Worm (Caenorhabditis elegans) whole organism, young adult: ENCODE results near the gene W09D10.4.

Experiments
- Y79H2A.3 ChIP-seq: fragments of 200-800 bp; sonication (Bioruptor generic); conservative IDR thresholded peaks from 2 replicates; pipeline ENCODE4 v1.3.6; 2022; ENCODE audit warnings: missing genetic modification reagents, missing genetic modification characterization, missing compliant biosample characterization
- chd-7 ChIP-seq: sonication (generic microtip); optimal IDR thresholded peaks from 2 replicates; lab custom pipeline; 2016; ENCODE audit warnings: mild to moderate bottlenecking, missing genetic modification characterization, moderate library complexity, missing compliant biosample characterization
- ekl-4 ChIP-seq: fragments of 200-800 bp; sonication (Bioruptor generic); IDR thresholded peaks from 2 replicates; pipeline ENCODE4 v1.3.6; 2022; ENCODE audit warnings: missing genetic modification reagents, missing genetic modification characterization, missing compliant biosample characterization
- lin-54 ChIP-seq: fragments of 200-800 bp; sonication (Bioruptor generic); optimal IDR thresholded peaks from 2 replicates; lab custom pipeline; 2018; ENCODE audit warnings: mild to moderate bottlenecking, missing genetic modification characterization, missing compliant biosample characterization
- pbrm-1 ChIP-seq: fragments of 200-800 bp; sonication (Bioruptor generic); IDR thresholded peaks from 2 replicates; pipeline ENCODE4 v1.3.6; 2022; ENCODE audit warnings: missing genetic modification reagents, missing genetic modification characterization, missing compliant biosample characterization
- snpc-4 ChIP-seq, 5 experiments: fragments of 150-350 bp in 1 of 5; sonication (generic microtip) in 4 of 5; optimal IDR thresholded peaks; 2 replicates each; lab custom pipeline; 2014 to 2018; ENCODE audit warnings: missing genetic modification characterization in 5 of 5, missing biosample characterization in 3 of 5, antibody characterized with exemption in 2 of 5, mild to moderate bottlenecking in 2 of 5, missing compliant biosample characterization in 2 of 5, missing genotype in 2 of 5, moderate library complexity in 2 of 5, missing genetic modification reagents in 1 of 5
- somi-1 ChIP-seq: fragments of 200-800 bp; sonication (Bioruptor generic); optimal IDR thresholded peaks from 2 replicates; lab custom pipeline; 2018; ENCODE audit warnings: mild to moderate bottlenecking, missing genetic modification characterization, missing compliant biosample characterization

- TF ChIP-seq lin-54 (GFP tag; lab: Kevin White, UChicago): no peak
- no peak for TF ChIP-seq somi-1 (GFP tag; lab: Kevin White, UChicago)
- no peak for TF ChIP-seq ekl-4 (GFP tag; lab: Robert Waterston, UW)
- no peak for TF ChIP-seq snpc-4 (GFP tag; optimal IDR thresholded peaks at IDR 0.05; lab: Kevin White, UChicago)
- no peak for TF ChIP-seq snpc-4 (tag; optimal IDR thresholded peaks at IDR 0.05; lab: Kevin White, UChicago)
- no peak for TF ChIP-seq Y79H2A.3 (GFP tag; lab: Robert Waterston, UW)
- TF ChIP-seq chd-7 (tag; lab: Kevin White, UChicago): no peak
- no peak for TF ChIP-seq pbrm-1 (GFP tag; lab: Robert Waterston, UW)
These were observed 44.1 kb downstream of the W09D10.4 start for ce11 chrIII:10671894-10672293.
